Worm (Caenorhabditis elegans) whole organism, young adult: Measurements from ENCODE around the gene F55A11.6.

Experiments used
- Y53G8AR.9 ChIP-seq: fragments of 200-800 bp; sonication (Bioruptor generic); conservative IDR thresholded peaks from 2 replicates; pipeline ENCODE4 v1.3.6; 2022; ENCODE audit warnings: missing genetic modification reagents, missing genetic modification characterization, missing compliant biosample characterization
- Y56A3A.18 ChIP-seq: fragments of 200-800 bp; sonication (Bioruptor generic); IDR thresholded peaks from 2 replicates; pipeline ENCODE4 v1.3.6; 2022; ENCODE audit warnings: missing genetic modification reagents, missing genetic modification characterization, missing compliant biosample characterization
- akir-1 ChIP-seq: fragments of 200-800 bp; sonication (Bioruptor generic); optimal IDR thresholded peaks from 2 replicates; lab custom pipeline; 2018; ENCODE audit warnings: mild to moderate bottlenecking, missing genetic modification characterization, moderate library complexity, missing compliant biosample characterization
- attf-5 ChIP-seq: fragments of 200-800 bp; sonication (Bioruptor generic); optimal IDR thresholded peaks from 2 replicates; lab custom pipeline; 2018; ENCODE audit warnings: mild to moderate bottlenecking, missing genetic modification characterization, missing compliant biosample characterization
- bed-2 ChIP-seq: fragments of 200-800 bp; sonication (Bioruptor generic); IDR thresholded peaks from 2 replicates; pipeline ENCODE4 v1.3.6; 2022; ENCODE audit warnings: missing genetic modification reagents, missing genetic modification characterization, missing compliant biosample characterization
- dpff-1 ChIP-seq: sonication (generic microtip); optimal IDR thresholded peaks from 2 replicates; lab custom pipeline; 2017; ENCODE audit warnings: mild to moderate bottlenecking, missing genetic modification characterization, missing compliant biosample characterization
- madf-3 ChIP-seq: fragments of 200-800 bp; sonication (Bioruptor generic); IDR thresholded peaks from 2 replicates; pipeline ENCODE4 v1.3.6; 2022; ENCODE audit warnings: missing genetic modification reagents, missing genetic modification characterization, missing compliant biosample characterization
- sdz-38 ChIP-seq: sonication (generic microtip); optimal IDR thresholded peaks from 2 replicates; lab custom pipeline; 2016; ENCODE audit warnings: missing genotype, missing genetic modification characterization, missing compliant biosample characterization
- snpc-1.3 ChIP-seq: sonication (generic microtip); optimal IDR thresholded peaks from 2 replicates; lab custom pipeline; 2017; ENCODE audit warnings: missing genetic modification characterization, mild to moderate bottlenecking, missing compliant biosample characterization, antibody characterized with exemption, moderate library complexity, missing genotype, missing genetic modification reagents; ENCODE audit not compliant: insufficient read depth
- snpc-4 ChIP-seq, 5 experiments: fragments of 150-350 bp in 1 of 5; sonication (generic microtip) in 4 of 5; optimal IDR thresholded peaks; 2 replicates each; lab custom pipeline; 2014 to 2018; ENCODE audit warnings: missing genetic modification characterization in 5 of 5, missing biosample characterization in 3 of 5, antibody characterized with exemption in 2 of 5, mild to moderate bottlenecking in 2 of 5, missing compliant biosample characterization in 2 of 5, missing genotype in 2 of 5, moderate library complexity in 2 of 5, missing genetic modification reagents in 1 of 5
- unc-130 ChIP-seq: sonication (generic microtip); optimal IDR thresholded peaks from 2 replicates; lab custom pipeline; 2016; ENCODE audit warnings: missing genetic modification reagents, missing genetic modification characterization, missing compliant biosample characterization
- ztf-26 ChIP-seq: sonication (generic microtip); optimal IDR thresholded peaks from 2 replicates; lab custom pipeline; 2017; ENCODE audit warnings: missing genetic modification characterization, missing compliant biosample characterization

ce11 chrV:11755848-11756247 lies 20.8 kb upstream of the F55A11.6 start:
- TF ChIP-seq madf-3 (GFP tag; lab: Robert Waterston, UW) (no peak), snpc-1.3 (tag; lab: Kevin White, UChicago) (no peak), sdz-38 (no peak), Y56A3A.18 (GFP tag; lab: Robert Waterston, UW) (no peak), snpc-4 (GFP tag; optimal IDR thresholded peaks at IDR 0.05; lab: Kevin White, UChicago) (no peak), snpc-4 (tag; optimal IDR thresholded peaks at IDR 0.05; lab: Kevin White, UChicago) (no peak), attf-5 (GFP tag; lab: Kevin White, UChicago) (no peak), ztf-26 (tag; lab: Kevin White, UChicago) (no peak), akir-1 (GFP tag; lab: Kevin White, UChicago) (no peak), bed-2 (GFP tag; lab: Robert Waterston, UW) (no peak), dpff-1 (tag; lab: Kevin White, UChicago) (no peak), unc-130 (GFP tag; lab: Kevin White, UChicago) (no peak), Y53G8AR.9 (GFP tag; lab: Robert Waterston, UW) (no peak)
